Fruit fly (Drosophila melanogaster) whole organism, embryonic: Measurements from ENCODE around the gene Pbp45.
A peak's percentile ranks its signal among the peaks of the same experiment; 100 is the strongest.

ENCODE experiments used
- ATbp ChIP-seq: fragments of 200-800 bp; sonication (Bioruptor generic); optimal IDR thresholded peaks from 2 replicates; lab custom pipeline; 2017; ENCODE audit warnings: missing biosample characterization, mild to moderate bottlenecking, missing genetic modification characterization, missing genetic modification reagents
- Aef1 ChIP-seq: fragments of 200-800 bp; sonication (Bioruptor generic); IDR thresholded peaks from 3 replicates; pipeline ENCODE4 v1.3.6; 2022; ENCODE audit warnings: missing biosample characterization, missing genetic modification characterization
- BEAF-32 ChIP-seq: fragments of 200-800 bp; sonication (Bioruptor generic); optimal IDR thresholded peaks from 3 replicates; lab custom pipeline; 2017; ENCODE audit warnings: missing biosample characterization, missing genetic modification characterization, mild to moderate bottlenecking, moderate library complexity, missing genetic modification reagents
- CG10543 ChIP-seq: fragments of 200-800 bp; sonication (Bioruptor generic); optimal IDR thresholded peaks from 3 replicates; lab custom pipeline; 2017; ENCODE audit warnings: missing biosample characterization, mild to moderate bottlenecking, missing genetic modification characterization, moderate library complexity
- CG13424 ChIP-seq: fragments of 200-800 bp; sonication (Bioruptor generic); optimal IDR thresholded peaks from 2 replicates; lab custom pipeline; 2019; ENCODE audit warnings: missing biosample characterization, mild to moderate bottlenecking, missing genetic modification characterization, moderate library complexity
- CG15269 ChIP-seq: fragments of 200-800 bp; sonication (Bioruptor generic); optimal IDR thresholded peaks from 2 replicates; lab custom pipeline; 2018; ENCODE audit warnings: missing biosample characterization, mild to moderate bottlenecking, missing genetic modification characterization, moderate library complexity
- CG1602 ChIP-seq: fragments of 200-800 bp; sonication (Bioruptor generic); optimal IDR thresholded peaks from 3 replicates; lab custom pipeline; 2016; ENCODE audit warnings: missing biosample characterization, missing genetic modification characterization
- CG17186 ChIP-seq: fragments of 200-800 bp; sonication (Bioruptor generic); optimal IDR thresholded peaks from 3 replicates; lab custom pipeline; 2017; ENCODE audit warnings: missing biosample characterization, missing genetic modification reagents, missing genetic modification characterization
- CG17361 ChIP-seq: fragments of 200-800 bp; sonication (Bioruptor generic); IDR thresholded peaks from 3 replicates; pipeline ENCODE4 v1.3.6; 2022; ENCODE audit warnings: missing biosample characterization, missing genetic modification characterization
- CG31388 ChIP-seq: fragments of 200-800 bp; sonication (Bioruptor generic); optimal IDR thresholded peaks from 2 replicates; lab custom pipeline; 2016; ENCODE audit warnings: missing biosample characterization, missing genetic modification characterization
- CG6254 ChIP-seq: fragments of 200-800 bp; sonication (Bioruptor generic); optimal IDR thresholded peaks from 3 replicates; lab custom pipeline; 2017; ENCODE audit warnings: mild to moderate bottlenecking, missing biosample characterization, missing genetic modification reagents, missing genetic modification characterization
- CG6689 ChIP-seq: fragments of 200-800 bp; sonication (Bioruptor generic); IDR thresholded peaks from 2 replicates; pipeline ENCODE4 v1.3.6; 2022; ENCODE audit warnings: missing biosample characterization, missing genetic modification characterization
- CG6765 ChIP-seq: fragments of 200-800 bp; sonication (Bioruptor generic); optimal IDR thresholded peaks from 3 replicates; lab custom pipeline; 2017; ENCODE audit warnings: missing biosample characterization, mild to moderate bottlenecking, missing genetic modification characterization
- CG7745 ChIP-seq: fragments of 200-800 bp; sonication (Bioruptor generic); optimal IDR thresholded peaks from 2 replicates; lab custom pipeline; 2018; ENCODE audit warnings: missing biosample characterization, mild to moderate bottlenecking, missing genetic modification characterization, moderate library complexity
- CG9817 ChIP-seq: fragments of 200-800 bp; sonication (Bioruptor generic); optimal IDR thresholded peaks from 2 replicates; lab custom pipeline; 2018; ENCODE audit warnings: missing biosample characterization, mild to moderate bottlenecking, missing genetic modification characterization, moderate library complexity
- Camta ChIP-seq: fragments of 200-800 bp; sonication (Bioruptor generic); optimal IDR thresholded peaks from 2 replicates; lab custom pipeline; 2016; ENCODE audit warnings: missing biosample characterization, missing genetic modification characterization
- CoRest ChIP-seq: fragments of 200-800 bp; sonication (Bioruptor generic); optimal IDR thresholded peaks from 3 replicates; lab custom pipeline; 2018; ENCODE audit warnings: missing biosample characterization, mild to moderate bottlenecking, missing genetic modification characterization, moderate library complexity
- Dip3 ChIP-seq: fragments of 200-800 bp; sonication (Bioruptor generic); optimal IDR thresholded peaks from 3 replicates; lab custom pipeline; 2016; ENCODE audit warnings: missing biosample characterization, missing genetic modification characterization
- Dref ChIP-seq: fragments of 200-800 bp; sonication (Bioruptor generic); IDR thresholded peaks from 2 replicates; pipeline ENCODE4 v1.3.6; 2022; ENCODE audit warnings: missing biosample characterization, missing genetic modification characterization
- Elba2 ChIP-seq: fragments of 200-800 bp; sonication (Bioruptor generic); optimal IDR thresholded peaks from 3 replicates; lab custom pipeline; 2016; ENCODE audit warnings: missing biosample characterization, missing genetic modification characterization
- Hey ChIP-seq: fragments of 200-800 bp; sonication (Bioruptor generic); optimal IDR thresholded peaks from 3 replicates; lab custom pipeline; 2018; ENCODE audit warnings: missing biosample characterization, mild to moderate bottlenecking, missing genetic modification characterization
- Ptx1 ChIP-seq: fragments of 200-800 bp; sonication (Bioruptor generic); IDR thresholded peaks from 2 replicates; pipeline ENCODE4 v1.3.6; 2022; ENCODE audit warnings: missing biosample characterization, missing genetic modification characterization
- Sry-β ChIP-seq: fragments of 200-800 bp; sonication (Bioruptor generic); optimal IDR thresholded peaks from 2 replicates; lab custom pipeline; 2018; ENCODE audit warnings: missing biosample characterization, mild to moderate bottlenecking, missing genetic modification characterization, moderate library complexity
- Tbp ChIP-seq: fragments of >200 bp; optimal IDR thresholded peaks from 2 replicates; lab custom pipeline; 2018; ENCODE audit warnings: missing biosample characterization, missing genetic modification characterization
- Xbp1 ChIP-seq: fragments of 200-800 bp; sonication (Bioruptor generic); optimal IDR thresholded peaks from 3 replicates; lab custom pipeline; 2016; ENCODE audit warnings: missing biosample characterization, mild to moderate bottlenecking, missing genetic modification characterization
- amos ChIP-seq: fragments of 200-800 bp; sonication (Bioruptor generic); IDR thresholded peaks from 2 replicates; pipeline ENCODE4 v1.3.6; 2022; ENCODE audit warnings: missing biosample characterization, missing genetic modification characterization; ENCODE audit not compliant: partially characterized antibody
- corto ChIP-seq: fragments of 200-800 bp; sonication (Bioruptor generic); optimal IDR thresholded peaks from 2 replicates; lab custom pipeline; 2016; ENCODE audit warnings: missing biosample characterization, mild to moderate bottlenecking, missing genetic modification characterization, moderate library complexity
- dysf ChIP-seq: fragments of 200-800 bp; sonication (Bioruptor generic); IDR thresholded peaks from 3 replicates; pipeline ENCODE4 v1.3.6; 2022; ENCODE audit warnings: missing biosample characterization, missing genetic modification characterization
- grau ChIP-seq: fragments of 200-800 bp; optimal IDR thresholded peaks from 3 replicates; lab custom pipeline; 2019; ENCODE audit warnings: missing biosample characterization, mild to moderate bottlenecking, missing genetic modification characterization, moderate library complexity
- grn ChIP-seq: fragments of 200-800 bp; sonication (Bioruptor generic); optimal IDR thresholded peaks from 3 replicates; lab custom pipeline; 2017; ENCODE audit warnings: missing biosample characterization, missing genetic modification characterization
- gt ChIP-seq: fragments of 200-800 bp; sonication (Bioruptor generic); IDR thresholded peaks from 2 replicates; pipeline ENCODE4 v1.3.6; 2022; ENCODE audit warnings: missing biosample characterization, missing genetic modification characterization
- hkb ChIP-seq, 2 experiments: fragments of 200-800 bp in 1 of 2; fragments of >200 bp in 1 of 2; sonication (Bioruptor generic) in 1 of 2; IDR thresholded peaks in 1 of 2; optimal IDR thresholded peaks in 1 of 2; 2 replicates each; pipeline versions ENCODE4 v1.3.6 to Lab custom; 2017 to 2022; ENCODE audit warnings: missing biosample characterization in 1 of 2, missing genetic modification characterization in 1 of 2
- lab ChIP-seq: fragments of 200-800 bp; sonication (Bioruptor generic); optimal IDR thresholded peaks from 3 replicates; lab custom pipeline; 2017; ENCODE audit warnings: missing biosample characterization, missing genetic modification characterization, mild to moderate bottlenecking, moderate library complexity, missing genetic modification reagents
- lbe ChIP-seq: fragments of 200-800 bp; sonication (Bioruptor generic); optimal IDR thresholded peaks from 2 replicates; lab custom pipeline; 2016; ENCODE audit warnings: missing biosample characterization, mild to moderate bottlenecking, missing genetic modification characterization
- mam ChIP-seq: fragments of 200-800 bp; sonication (Bioruptor generic); optimal IDR thresholded peaks from 3 replicates; lab custom pipeline; 2016; ENCODE audit warnings: missing biosample characterization, missing genetic modification characterization
- pan ChIP-seq, 4 experiments: fragments of >200 bp in 3 of 4; fragments of 200-800 bp in 1 of 4; sonication (Bioruptor generic) in 1 of 4; optimal IDR thresholded peaks in 3 of 4; IDR thresholded peaks in 1 of 4; 2 replicates each; pipeline versions ENCODE4 v1.3.6 to Lab custom; 2017 to 2022; ENCODE audit warnings: missing biosample characterization in 2 of 4, missing genetic modification characterization in 2 of 4, mixed read lengths in 1 of 4
- pita ChIP-seq: fragments of 200-800 bp; sonication (Bioruptor generic); optimal IDR thresholded peaks from 2 replicates; lab custom pipeline; 2017; ENCODE audit warnings: missing biosample characterization, mild to moderate bottlenecking, missing genetic modification characterization
- prd ChIP-seq, 3 experiments: fragments of >200 bp in 2 of 3; fragments of 200-800 bp in 1 of 3; sonication (Bioruptor generic) in 1 of 3; optimal IDR thresholded peaks in 2 of 3; IDR thresholded peaks in 1 of 3; 2 replicates in 2 of 3; 3 replicates in 1 of 3; pipeline versions ENCODE4 v1.3.6 to Lab custom; 2017 to 2022; ENCODE audit warnings: missing biosample characterization in 1 of 3, missing genetic modification characterization in 1 of 3
- rib ChIP-seq: fragments of 200-800 bp; sonication (Bioruptor generic); IDR thresholded peaks from 2 replicates; pipeline ENCODE4 v1.3.6; 2022; ENCODE audit warnings: missing biosample characterization, missing genetic modification characterization
- row ChIP-seq: fragments of 200-800 bp; sonication (Bioruptor generic); IDR thresholded peaks from 3 replicates; pipeline ENCODE4 v1.3.6; 2022; ENCODE audit warnings: missing biosample characterization, missing genetic modification characterization
- sens ChIP-seq: fragments of 200-800 bp; sonication (Bioruptor generic); peaks from one replicate; lab custom pipeline; 2016; ENCODE audit warnings: missing biosample characterization, missing genetic modification characterization
- stc ChIP-seq: fragments of 200-800 bp; sonication (Bioruptor generic); IDR thresholded peaks from 2 replicates; pipeline ENCODE4 v1.3.6; 2022; ENCODE audit warnings: missing biosample characterization, missing genetic modification characterization
- stwl ChIP-seq: fragments of 200-800 bp; sonication (Bioruptor generic); optimal IDR thresholded peaks from 3 replicates; lab custom pipeline; 2018; ENCODE audit warnings: missing biosample characterization, mild to moderate bottlenecking, missing genetic modification characterization, moderate library complexity
- tgo ChIP-seq: fragments of 200-800 bp; sonication (Bioruptor generic); IDR thresholded peaks from 3 replicates; pipeline ENCODE4 v1.3.6; 2022; ENCODE audit warnings: missing biosample characterization, missing genetic modification characterization

Gene Pbp45

DNA sequence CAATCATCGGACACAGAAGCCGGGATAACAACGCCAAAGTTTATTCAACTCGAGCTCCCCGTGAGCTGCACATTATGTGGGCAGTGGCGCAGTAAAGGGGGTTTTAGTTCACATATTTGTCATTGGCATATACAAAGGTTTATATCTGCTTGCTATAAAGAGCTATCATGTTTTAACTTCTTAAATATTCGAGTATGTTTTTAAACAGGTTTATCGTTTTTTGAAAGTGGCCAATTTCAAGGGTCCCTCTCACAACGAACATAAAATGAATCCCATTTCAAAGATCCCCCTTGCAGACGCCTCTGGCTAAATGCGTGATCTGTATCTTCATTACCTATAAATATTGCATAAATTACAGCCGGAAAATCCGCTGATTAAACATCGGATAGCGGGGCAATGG lies 11.8 kb downstream of the Pbp45 start (continued):
- TF ChIP-seq prd (optimal IDR thresholded peaks at IDR 0.05; lab: Kevin White, UChicago) (no peak), prd (GFP tag; IDR thresholded peaks at IDR 0.05; lab: Robert Waterston, UW) (peak; percentile 30; the same call in 1 of the 3 replicates), sens (GFP tag; lab: Kevin White, UChicago) (peak; percentile 29), Xbp1 (GFP tag; lab: Kevin White, UChicago) (peak; percentile 19), dysf (GFP tag; lab: Robert Waterston, UW) (peak; percentile 45; the same call in 1 of the 3 replicates), Camta (GFP tag; lab: Kevin White, UChicago) (peak; percentile 16), CG10543 (no peak), Ptx1 (GFP tag; lab: Robert Waterston, UW) (peak; percentile 36; the same call in 1 of the 2 replicates), rib (GFP tag; lab: Robert Waterston, UW) (no peak), lbe (GFP tag; lab: Kevin White, UChicago) (peak; percentile 31), Sry-β (no peak), pan (optimal IDR thresholded peaks at IDR 0.05; lab: Kevin White, UChicago) (no peak), pan (GFP tag; optimal IDR thresholded peaks at IDR 0.05 in 1 of 2, IDR thresholded peaks at IDR 0.05 in 1 of 2) (peak in 1 of 2 experiments; percentile 28), mam (GFP tag; lab: Kevin White, UChicago) (peak; percentile 16), tgo (GFP tag; lab: Robert Waterston, UW) (peak; percentile 35; the same call in 2 of the 3 replicates), Dref (GFP tag; lab: Robert Waterston, UW) (no peak), CG6254 (GFP tag; lab: Kevin White, UChicago) (no peak), stwl (tag; lab: Kevin White, UChicago) (no peak), CG9817 (tag; lab: Kevin White, UChicago) (peak; percentile 13), Dip3 (GFP tag; lab: Kevin White, UChicago) (no peak), CG17186 (GFP tag; lab: Kevin White, UChicago) (no peak), gt (GFP tag; lab: Robert Waterston, UW) (no peak), grau (tag; lab: Kevin White, UChicago) (peak; percentile 31), CG6689 (GFP tag; lab: Robert Waterston, UW) (peak; percentile 24; the same call in 1 of the 2 replicates), CoRest (tag; lab: Kevin White, UChicago) (peak; percentile 21), Elba2 (GFP tag; lab: Kevin White, UChicago) (no peak), pita (GFP tag; lab: Kevin White, UChicago) (no peak), lab (GFP tag; lab: Kevin White, UChicago) (peak; percentile 18), row (GFP tag; lab: Robert Waterston, UW) (peak; percentile 39; the same call in 1 of the 3 replicates), ATbp (GFP tag; lab: Kevin White, UChicago) (no peak), CG15269 (tag; lab: Kevin White, UChicago) (peak; percentile 38), Tbp (GFP tag; lab: Kevin White, UChicago) (no peak), CG6765 (GFP tag; lab: Kevin White, UChicago) (no peak), amos (GFP tag; lab: Robert Waterston, UW) (no peak), Aef1 (GFP tag; lab: Robert Waterston, UW) (no peak), Hey (no peak), CG31388 (GFP tag; lab: Kevin White, UChicago) (no peak), hkb (optimal IDR thresholded peaks at IDR 0.05; lab: Kevin White, UChicago) (no peak), hkb (GFP tag; IDR thresholded peaks at IDR 0.05; lab: Robert Waterston, UW) (0 out of 2 replicates have a peak, but pooled peaks have one; percentile 33), CG7745 (no peak), stc (GFP tag; lab: Robert Waterston, UW) (peak; percentile 35; the same call in 1 of the 2 replicates), grn (GFP tag; lab: Kevin White, UChicago) (peak; percentile 72), corto (no peak), CG13424 (tag; lab: Kevin White, UChicago) (peak; percentile 55), BEAF-32 (no peak), CG1602 (GFP tag; lab: Kevin White, UChicago) (no peak), CG17361 (no peak)
